Fruit fly (Drosophila melanogaster) whole organism, embryonic: ENCODE data around the gene rhea.
A peak's percentile ranks its signal among the peaks of the same experiment; 100 is the strongest.

ENCODE experiments used
- Aef1 ChIP-seq: fragments of 200-800 bp; sonication (Bioruptor generic); IDR thresholded peaks from 3 replicates; pipeline ENCODE4 v1.3.6; 2022; ENCODE audit warnings: missing biosample characterization, missing genetic modification characterization
- BtbVII ChIP-seq: fragments of 200-800 bp; sonication (Bioruptor generic); optimal IDR thresholded peaks from 3 replicates; lab custom pipeline; 2017; ENCODE audit warnings: missing biosample characterization, mild to moderate bottlenecking, missing genetic modification characterization
- CG11398 ChIP-seq: fragments of 200-800 bp; sonication (Bioruptor generic); optimal IDR thresholded peaks from 2 replicates; lab custom pipeline; 2016; ENCODE audit warnings: missing biosample characterization, missing genetic modification characterization
- CG12219 ChIP-seq: fragments of 200-800 bp; sonication (Bioruptor generic); optimal IDR thresholded peaks from 3 replicates; lab custom pipeline; 2018; ENCODE audit warnings: missing biosample characterization, mild to moderate bottlenecking, missing genetic modification characterization
- CG12236 ChIP-seq: fragments of 200-800 bp; sonication (Bioruptor generic); optimal IDR thresholded peaks from 2 replicates; lab custom pipeline; 2016; ENCODE audit warnings: missing biosample characterization, missing genetic modification characterization
- CG12391 ChIP-seq: fragments of 200-800 bp; sonication (Bioruptor generic); optimal IDR thresholded peaks from 3 replicates; lab custom pipeline; 2018; ENCODE audit warnings: missing biosample characterization, mild to moderate bottlenecking, missing genetic modification characterization, moderate library complexity
- CG13894 ChIP-seq: fragments of 200-800 bp; sonication (Bioruptor generic); optimal IDR thresholded peaks from 3 replicates; lab custom pipeline; 2018; ENCODE audit warnings: missing biosample characterization, mild to moderate bottlenecking, missing genetic modification characterization, moderate library complexity
- CG14667 ChIP-seq: fragments of 200-800 bp; sonication (Bioruptor generic); IDR thresholded peaks from 2 replicates; pipeline ENCODE4 v1.3.6; 2022; ENCODE audit warnings: missing biosample characterization, missing genetic modification characterization
- CG15696 ChIP-seq: fragments of 200-800 bp; sonication (Bioruptor generic); optimal IDR thresholded peaks from 2 replicates; lab custom pipeline; 2019; ENCODE audit warnings: missing biosample characterization, mild to moderate bottlenecking, missing genetic modification characterization, moderate library complexity
- CG18011 ChIP-seq: fragments of 200-800 bp; sonication (Bioruptor generic); optimal IDR thresholded peaks from 2 replicates; lab custom pipeline; 2017; ENCODE audit warnings: missing biosample characterization, missing genetic modification characterization, mild to moderate bottlenecking, moderate library complexity, missing genotype
- CG18619 ChIP-seq: fragments of 200-800 bp; sonication (Bioruptor generic); optimal IDR thresholded peaks from 3 replicates; lab custom pipeline; 2017; ENCODE audit warnings: missing biosample characterization, mild to moderate bottlenecking, missing genetic modification characterization
- CG31224 ChIP-seq: fragments of 200-800 bp; sonication (Bioruptor generic); IDR thresholded peaks from 2 replicates; pipeline ENCODE4 v1.3.6; 2022; ENCODE audit warnings: missing biosample characterization, missing genetic modification characterization
- CG3163 ChIP-seq: fragments of 200-800 bp; sonication (Bioruptor generic); optimal IDR thresholded peaks from 3 replicates; lab custom pipeline; 2016; ENCODE audit warnings: missing biosample characterization, missing genetic modification characterization
- CG3407 ChIP-seq: fragments of 200-800 bp; sonication (Bioruptor generic); optimal IDR thresholded peaks from 2 replicates; lab custom pipeline; 2018; ENCODE audit warnings: missing biosample characterization, mild to moderate bottlenecking, missing genetic modification characterization
- CG34422 ChIP-seq: fragments of 200-800 bp; sonication (Bioruptor generic); IDR thresholded peaks from 3 replicates; pipeline ENCODE4 v1.3.6; 2022; ENCODE audit warnings: missing biosample characterization, missing genetic modification characterization
- CG4707 ChIP-seq: fragments of 200-800 bp; sonication (Bioruptor generic); optimal IDR thresholded peaks from 2 replicates; lab custom pipeline; 2018; ENCODE audit warnings: missing biosample characterization, mild to moderate bottlenecking, missing genetic modification characterization, moderate library complexity
- CG4820 ChIP-seq: fragments of 200-800 bp; sonication (Bioruptor generic); optimal IDR thresholded peaks from 3 replicates; lab custom pipeline; 2016; ENCODE audit warnings: missing biosample characterization, missing genetic modification characterization
- CG8924 ChIP-seq: fragments of 200-800 bp; optimal IDR thresholded peaks from 3 replicates; lab custom pipeline; 2019; ENCODE audit warnings: missing biosample characterization, mild to moderate bottlenecking, missing genetic modification characterization, moderate library complexity
- CHES-1-like ChIP-seq: fragments of 200-800 bp; sonication (Bioruptor generic); optimal IDR thresholded peaks from 2 replicates; lab custom pipeline; 2016; ENCODE audit warnings: missing biosample characterization, missing genetic modification characterization
- CTCF ChIP-seq: fragments of 200-800 bp; sonication (Bioruptor generic); optimal IDR thresholded peaks from 2 replicates; lab custom pipeline; 2017; ENCODE audit warnings: missing biosample characterization, mild to moderate bottlenecking, missing genetic modification characterization, moderate library complexity
- CrebB ChIP-seq: fragments of 200-800 bp; sonication (Bioruptor generic); optimal IDR thresholded peaks from 3 replicates; lab custom pipeline; 2018; ENCODE audit warnings: missing biosample characterization, mild to moderate bottlenecking, missing genetic modification characterization
- D ChIP-seq, 2 experiments: fragments of 200-800 bp in 1 of 2; fragments of >200 bp in 1 of 2; sonication (Bioruptor generic) in 1 of 2; optimal IDR thresholded peaks; 2 replicates in 1 of 2; 3 replicates in 1 of 2; lab custom pipeline; 2017; ENCODE audit warnings: mild to moderate bottlenecking in 1 of 2, missing biosample characterization in 1 of 2, missing genetic modification characterization in 1 of 2, missing genetic modification reagents in 1 of 2
- Dp ChIP-seq: fragments of 200-800 bp; sonication (Bioruptor generic); optimal IDR thresholded peaks from 2 replicates; lab custom pipeline; 2018; ENCODE audit warnings: missing biosample characterization, mild to moderate bottlenecking, missing genetic modification characterization, moderate library complexity
- Gsc ChIP-seq: fragments of 200-800 bp; sonication (Bioruptor generic); IDR thresholded peaks from 2 replicates; pipeline ENCODE4 v1.3.6; 2022; ENCODE audit warnings: missing biosample characterization, missing genetic modification characterization
- Hr51 ChIP-seq, 2 experiments: fragments of 200-800 bp; sonication (Bioruptor generic); optimal IDR thresholded peaks; 2 replicates in 1 of 2; 3 replicates in 1 of 2; lab custom pipeline; 2016 to 2018; ENCODE audit warnings: missing biosample characterization in 2 of 2, missing genetic modification characterization in 2 of 2, mild to moderate bottlenecking in 1 of 2, moderate library complexity in 1 of 2
- Hr78 ChIP-seq, 2 experiments: fragments of 200-800 bp in 1 of 2; fragments of >200 bp in 1 of 2; sonication (Bioruptor generic) in 1 of 2; optimal IDR thresholded peaks; 2 replicates each; lab custom pipeline; 2017 to 2019; ENCODE audit warnings: missing biosample characterization in 2 of 2, missing genetic modification characterization in 2 of 2, mild to moderate bottlenecking in 1 of 2, moderate library complexity in 1 of 2
- Hsf ChIP-seq: fragments of 200-800 bp; sonication (Bioruptor generic); optimal IDR thresholded peaks from 3 replicates; lab custom pipeline; 2016; ENCODE audit warnings: missing biosample characterization, missing genetic modification characterization
- Jarid2 ChIP-seq: fragments of 200-800 bp; sonication (Bioruptor generic); optimal IDR thresholded peaks from 3 replicates; lab custom pipeline; 2017; ENCODE audit warnings: mild to moderate bottlenecking, missing biosample characterization, missing genetic modification reagents, missing genetic modification characterization
- Lhr ChIP-seq: fragments of 200-800 bp; sonication (Bioruptor generic); optimal IDR thresholded peaks from 3 replicates; lab custom pipeline; 2017; ENCODE audit warnings: mild to moderate bottlenecking, missing biosample characterization, missing genetic modification reagents, missing genetic modification characterization
- MESR4 ChIP-seq: fragments of 200-800 bp; sonication (Bioruptor generic); optimal IDR thresholded peaks from 2 replicates; lab custom pipeline; 2018; ENCODE audit warnings: missing biosample characterization, mild to moderate bottlenecking, missing genetic modification characterization, moderate library complexity
- Max ChIP-seq: fragments of 200-800 bp; sonication (Bioruptor generic); optimal IDR thresholded peaks from 2 replicates; lab custom pipeline; 2016; ENCODE audit warnings: missing biosample characterization, mild to moderate bottlenecking, missing genetic modification characterization
- Meics ChIP-seq: fragments of 200-800 bp; sonication (Bioruptor generic); optimal IDR thresholded peaks from 2 replicates; lab custom pipeline; 2017; ENCODE audit warnings: missing biosample characterization, mild to moderate bottlenecking, missing genetic modification characterization
- NFAT ChIP-seq: fragments of 200-800 bp; sonication (Bioruptor generic); IDR thresholded peaks from 2 replicates; pipeline ENCODE4 v1.3.6; 2022; ENCODE audit warnings: missing biosample characterization, missing genetic modification characterization
- Oaz ChIP-seq: fragments of 200-800 bp; sonication (Bioruptor generic); IDR thresholded peaks from 2 replicates; pipeline ENCODE4 v1.3.6; 2022; ENCODE audit warnings: missing biosample characterization, missing genetic modification characterization
- Tbp ChIP-seq: fragments of >200 bp; optimal IDR thresholded peaks from 2 replicates; lab custom pipeline; 2018; ENCODE audit warnings: missing biosample characterization, missing genetic modification characterization
- ab ChIP-seq: fragments of 200-800 bp; sonication (Bioruptor generic); optimal IDR thresholded peaks from 2 replicates; lab custom pipeline; 2016; ENCODE audit warnings: missing biosample characterization, missing genetic modification characterization
- btn ChIP-seq: fragments of 200-800 bp; sonication (Bioruptor generic); optimal IDR thresholded peaks from 2 replicates; lab custom pipeline; 2016; ENCODE audit warnings: missing biosample characterization, missing genetic modification characterization
- cwo ChIP-seq: fragments of 200-800 bp; sonication (Bioruptor generic); optimal IDR thresholded peaks from 3 replicates; lab custom pipeline; 2017; ENCODE audit warnings: missing biosample characterization, missing genetic modification characterization, mild to moderate bottlenecking, moderate library complexity, missing genetic modification reagents
- eyg ChIP-seq: fragments of 200-800 bp; sonication (Bioruptor generic); optimal IDR thresholded peaks from 3 replicates; lab custom pipeline; 2016; ENCODE audit warnings: missing biosample characterization, missing genetic modification characterization
- ken ChIP-seq: fragments of 200-800 bp; sonication (Bioruptor generic); IDR thresholded peaks from 3 replicates; pipeline ENCODE4 v1.3.6; 2022; ENCODE audit warnings: missing biosample characterization, missing genetic modification characterization
- kni ChIP-seq: fragments of 200-800 bp; sonication (Bioruptor generic); optimal IDR thresholded peaks from 3 replicates; lab custom pipeline; 2017; ENCODE audit warnings: mild to moderate bottlenecking, missing biosample characterization, missing genetic modification reagents, missing genetic modification characterization
- nau ChIP-seq: fragments of 200-800 bp; sonication (Bioruptor generic); optimal IDR thresholded peaks from 3 replicates; lab custom pipeline; 2017; ENCODE audit warnings: missing biosample characterization, mild to moderate bottlenecking, missing genetic modification characterization, missing genetic modification reagents
- nmo ChIP-seq: fragments of 200-800 bp; sonication (Bioruptor generic); optimal IDR thresholded peaks from 2 replicates; lab custom pipeline; 2018; ENCODE audit warnings: missing biosample characterization, mild to moderate bottlenecking, missing genetic modification characterization, moderate library complexity
- sd ChIP-seq: fragments of 200-800 bp; sonication (Bioruptor generic); optimal IDR thresholded peaks from 3 replicates; lab custom pipeline; 2018; ENCODE audit warnings: missing biosample characterization, mild to moderate bottlenecking, missing genetic modification characterization, moderate library complexity
- shn ChIP-seq: fragments of 200-800 bp; sonication (Bioruptor generic); optimal IDR thresholded peaks from 3 replicates; lab custom pipeline; 2016; ENCODE audit warnings: missing biosample characterization, missing genetic modification characterization
- sisA ChIP-seq: fragments of 200-800 bp; sonication (Bioruptor generic); IDR thresholded peaks from 2 replicates; pipeline ENCODE4 v1.3.6; 2022; ENCODE audit warnings: missing biosample characterization, missing genetic modification characterization
- slou ChIP-seq: fragments of 200-800 bp; sonication (Bioruptor generic); optimal IDR thresholded peaks from 3 replicates; lab custom pipeline; 2016; ENCODE audit warnings: missing biosample characterization, missing genetic modification characterization
- wdn ChIP-seq: fragments of 200-800 bp; sonication (Bioruptor generic); IDR thresholded peaks from 2 replicates; pipeline ENCODE4 v1.3.6; 2022; ENCODE audit warnings: missing biosample characterization, missing genetic modification characterization
- z ChIP-seq: fragments of 200-800 bp; sonication (Bioruptor generic); IDR thresholded peaks from 3 replicates; pipeline ENCODE4 v1.3.6; 2022; ENCODE audit warnings: missing biosample characterization, missing genetic modification characterization

Gene rhea

dm6 chr3L:8524816-8525625, 19.8 kb upstream of the rhea start, which contains the start of the genes GstO1 and foi (continued):
- TF ChIP-seq CG18011 (no peak), btn (GFP tag; lab: Kevin White, UChicago) (no peak), sisA (GFP tag; lab: Robert Waterston, UW) (no peak), CG12219 (GFP tag; lab: Kevin White, UChicago) (no peak), CG34422 (GFP tag; lab: Robert Waterston, UW) (peak; percentile 31; the same call in 2 of the 3 replicates), nmo (peak; percentile 65), Dp (GFP tag; lab: Kevin White, UChicago) (peak; percentile 69), CG11398 (GFP tag; lab: Kevin White, UChicago) (no peak), ab (no peak), CTCF (GFP tag; lab: Kevin White, UChicago) (peak; percentile 6), NFAT (peak; percentile 69), Tbp (GFP tag; lab: Kevin White, UChicago) (no peak), Aef1 (GFP tag; lab: Robert Waterston, UW) (no peak), CG3407 (GFP tag; lab: Kevin White, UChicago) (no peak), CG31224 (GFP tag; lab: Robert Waterston, UW) (0 out of 2 replicates have a peak, but pooled peaks have one; percentile 22), CG8924 (tag; lab: Kevin White, UChicago) (peak; percentile 90), Oaz (GFP tag; lab: Robert Waterston, UW) (no peak), sd (tag; lab: Kevin White, UChicago) (no peak), Gsc (GFP tag; lab: Robert Waterston, UW) (no peak), CG15696 (tag; lab: Kevin White, UChicago) (no peak), D (optimal IDR thresholded peaks at IDR 0.05; lab: Kevin White, UChicago) (no peak), D (GFP tag; optimal IDR thresholded peaks at IDR 0.05; lab: Kevin White, UChicago) (no peak), CG14667 (GFP tag; lab: Robert Waterston, UW) (no peak), cwo (GFP tag; lab: Kevin White, UChicago) (no peak), Meics (GFP tag; lab: Kevin White, UChicago) (peak; percentile 31), z (GFP tag; lab: Robert Waterston, UW) (no peak), BtbVII (GFP tag; lab: Kevin White, UChicago) (no peak), Hsf (GFP tag; lab: Kevin White, UChicago) (peak; percentile 3), CHES-1-like (GFP tag; lab: Kevin White, UChicago) (peak; percentile 14), CG4820 (GFP tag; lab: Kevin White, UChicago) (no peak), Jarid2 (GFP tag; lab: Kevin White, UChicago) (peak; percentile 66), CG3163 (GFP tag; lab: Kevin White, UChicago) (no peak), ken (GFP tag; lab: Robert Waterston, UW) (0 out of 3 replicates have a peak, but pooled peaks have one; percentile 31), kni (GFP tag; lab: Kevin White, UChicago) (no peak), shn (GFP tag; lab: Kevin White, UChicago) (no peak), Hr51 (GFP tag; optimal IDR thresholded peaks at IDR 0.05; lab: Kevin White, UChicago) (peak; percentile 6 to 31), wdn (GFP tag; lab: Robert Waterston, UW) (no peak), CrebB (tag; lab: Kevin White, UChicago) (peak; percentile 9), eyg (GFP tag; lab: Kevin White, UChicago) (no peak), Lhr (GFP tag; lab: Kevin White, UChicago) (no peak), CG4707 (GFP tag; lab: Kevin White, UChicago) (no peak), CG13894 (tag; lab: Kevin White, UChicago) (peak; percentile 35), CG12391 (tag; lab: Kevin White, UChicago) (peak; percentile 68), MESR4 (GFP tag; lab: Kevin White, UChicago) (peak; percentile 77), CG12236 (no peak), Max (GFP tag; lab: Kevin White, UChicago) (no peak), slou (GFP tag; lab: Kevin White, UChicago) (no peak), CG18619 (GFP tag; lab: Kevin White, UChicago) (no peak), Hr78 (GFP tag; optimal IDR thresholded peaks at IDR 0.05; lab: Kevin White, UChicago) (no peak), nau (GFP tag; lab: Kevin White, UChicago) (no peak)
